Worm (Caenorhabditis elegans): ENCODE results near the gene C37C3.17.

C37C3.17 gene

DNA sequence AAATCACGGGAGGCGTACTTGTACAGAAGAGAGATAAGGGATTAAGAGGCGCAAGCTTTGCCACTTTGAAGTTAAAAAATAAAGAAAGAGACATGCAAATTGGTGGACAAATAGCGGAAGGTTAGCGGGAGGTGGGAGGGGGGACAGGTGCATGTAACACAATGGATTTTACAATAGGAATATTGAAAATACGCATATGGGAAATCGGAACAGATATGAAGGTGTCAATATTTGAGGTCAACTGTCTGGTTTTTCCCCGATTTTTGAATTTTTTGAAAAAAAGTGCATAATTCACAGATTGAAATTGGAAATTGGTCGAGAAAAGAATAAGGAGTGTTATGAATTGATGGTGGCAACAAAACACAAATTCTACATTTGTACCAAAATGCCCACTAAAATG lies at the start of gene C37C3.17:
Gene C37C3.17 (minus strand): TSS at position 101 of the 400 bp plus-strand sequence.
- no peak for TF ChIP-seq jun-1 (tag; optimal IDR thresholded peaks at IDR 0.05)
- no peak for TF ChIP-seq nhr-12 (tag; optimal IDR thresholded peaks at IDR 0.05)
- TF ChIP-seq nhr-25 (tag; optimal IDR thresholded peaks at IDR 0.05): no peak
- TF ChIP-seq aly-2 (tag; optimal IDR thresholded peaks at IDR 0.05): no peak
- no peak for TF ChIP-seq egl-5 (tag; optimal IDR thresholded peaks at IDR 0.05)
- TF ChIP-seq zag-1 (tag; optimal IDR thresholded peaks at IDR 0.05): no peak
- no peak for TF ChIP-seq lin-15B (tag; optimal IDR thresholded peaks at IDR 0.05)
- TF ChIP-seq ama-1 (optimal IDR thresholded peaks at IDR 0.05): no peak
- TF ChIP-seq lsy-12 (tag; optimal IDR thresholded peaks at IDR 0.05): no peak
- TF ChIP-seq fkh-2 (tag; optimal IDR thresholded peaks at IDR 0.05): no peak

- TF ChIP-seq ceh-28 (tag; optimal IDR thresholded peaks at IDR 0.05) (no peak), nhr-237 (tag; optimal IDR thresholded peaks at IDR 0.05) (no peak), fkh-10 (GFP tag; optimal IDR thresholded peaks at IDR 0.05) (peak; percentile 1)
These were observed 46.7 kb upstream of the C37C3.17 start for ce11 chrV:7908431-7908830.

DNA sequence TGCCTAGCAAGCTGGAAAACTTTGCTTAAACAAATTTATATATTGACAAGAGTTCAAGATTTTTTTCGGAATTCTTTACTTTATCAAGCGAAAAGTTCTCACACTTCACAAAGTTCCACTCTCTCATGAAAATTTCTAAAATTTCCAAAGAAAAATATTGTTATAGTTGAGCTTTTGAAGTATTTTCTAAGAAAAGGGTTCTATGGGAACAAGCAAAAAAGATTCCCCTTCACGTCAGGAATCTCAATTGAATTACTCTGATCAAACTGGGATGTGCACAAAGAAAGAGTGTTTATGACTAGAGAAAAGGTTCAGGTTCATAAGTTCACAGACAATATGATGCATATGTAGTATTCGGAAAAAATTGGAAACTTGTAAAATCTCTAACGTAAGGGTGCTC lies 42.7 kb upstream of the C37C3.17 start:
- TF ChIP-seq tbx-2 (tag; optimal IDR thresholded peaks at IDR 0.05) (no peak), sea-2 (GFP tag; optimal IDR thresholded peaks at IDR 0.05) (no peak), nhr-77 (tag; optimal IDR thresholded peaks at IDR 0.05) (no peak), fkh-10 (GFP tag; optimal IDR thresholded peaks at IDR 0.05) (peak; percentile 19), pha-4 (tag; optimal IDR thresholded peaks at IDR 0.05) (no peak), ceh-9 (tag; optimal IDR thresholded peaks at IDR 0.05) (no peak), mml-1 (tag; optimal IDR thresholded peaks at IDR 0.05) (no peak)

DNA sequence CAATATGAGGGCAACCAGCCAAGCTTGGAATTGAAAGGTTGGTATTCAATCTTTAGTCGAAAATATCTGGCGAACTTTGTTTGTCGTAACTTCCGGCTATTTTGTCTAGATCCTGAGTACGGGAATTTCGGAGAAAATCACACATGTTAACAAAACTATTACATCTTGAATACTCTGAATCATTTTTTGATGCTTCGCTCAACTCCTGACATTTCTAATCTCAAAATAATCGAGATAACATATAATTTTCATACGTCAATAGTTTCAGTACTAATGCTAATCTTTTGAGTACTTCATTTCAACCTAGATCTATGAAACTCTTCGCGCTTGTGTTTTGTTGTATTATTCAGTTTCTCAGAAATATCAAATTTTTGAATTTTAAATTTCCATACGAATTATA lies 39.5 kb upstream of the C37C3.17 start:
- no peak for TF ChIP-seq unc-62 (GFP tag; optimal IDR thresholded peaks at IDR 0.05)
- TF ChIP-seq pha-4 (tag; optimal IDR thresholded peaks at IDR 0.05): no peak
- TF ChIP-seq nhr-237 (tag; optimal IDR thresholded peaks at IDR 0.05): no peak
- TF ChIP-seq elt-1 (tag; optimal IDR thresholded peaks at IDR 0.05): no peak
- TF ChIP-seq nhr-76 (tag; optimal IDR thresholded peaks at IDR 0.05): no peak
- TF ChIP-seq nhr-67 (tag; optimal IDR thresholded peaks at IDR 0.05): no peak
- TF ChIP-seq fkh-10 (GFP tag; optimal IDR thresholded peaks at IDR 0.05): no peak
- no peak for TF ChIP-seq fos-1 (tag; optimal IDR thresholded peaks at IDR 0.05)
- TF ChIP-seq pqm-1 (tag; optimal IDR thresholded peaks at IDR 0.05): no peak
- no peak for TF ChIP-seq egl-5 (tag; optimal IDR thresholded peaks at IDR 0.05)
- TF ChIP-seq ztf-4 (tag; optimal IDR thresholded peaks at IDR 0.05): no peak
- no peak for TF ChIP-seq mml-1 (tag; optimal IDR thresholded peaks at IDR 0.05)
- TF ChIP-seq snpc-4 (tag; optimal IDR thresholded peaks at IDR 0.05): no peak
- no peak for TF ChIP-seq ama-1 (optimal IDR thresholded peaks at IDR 0.05)
- no peak for TF ChIP-seq sea-2 (GFP tag; optimal IDR thresholded peaks at IDR 0.05)
- no peak for TF ChIP-seq lin-15B (tag; optimal IDR thresholded peaks at IDR 0.05)
- no peak for TF ChIP-seq zag-1 (tag; optimal IDR thresholded peaks at IDR 0.05)
- no peak for TF ChIP-seq eor-1 (tag; optimal IDR thresholded peaks at IDR 0.05)

- TF ChIP-seq nhr-12 (tag; optimal IDR thresholded peaks at IDR 0.05): no peak
- no peak for TF ChIP-seq zag-1 (tag; optimal IDR thresholded peaks at IDR 0.05)
- no peak for TF ChIP-seq nhr-43 (tag; optimal IDR thresholded peaks at IDR 0.05; ENCODE audit: poor library complexity, severe bottlenecking)
- no peak for TF ChIP-seq fos-1 (tag; optimal IDR thresholded peaks at IDR 0.05)
- no peak for TF ChIP-seq fkh-2 (tag; optimal IDR thresholded peaks at IDR 0.05)
- no peak for TF ChIP-seq ztf-11 (tag; optimal IDR thresholded peaks at IDR 0.05)
- TF ChIP-seq lin-39 (tag; optimal IDR thresholded peaks at IDR 0.05): no peak
- no peak for TF ChIP-seq nhr-23 (tag; optimal IDR thresholded peaks at IDR 0.05)
- no peak for TF ChIP-seq lsy-12 (tag; optimal IDR thresholded peaks at IDR 0.05)
- no peak for TF ChIP-seq lin-15B (tag; optimal IDR thresholded peaks at IDR 0.05)
- TF ChIP-seq unc-62 (GFP tag; optimal IDR thresholded peaks at IDR 0.05): no peak
- no peak for TF ChIP-seq nhr-11 (tag; optimal IDR thresholded peaks at IDR 0.05)
- TF ChIP-seq pha-4 (tag; optimal IDR thresholded peaks at IDR 0.05): no peak
- TF ChIP-seq nhr-25 (tag; optimal IDR thresholded peaks at IDR 0.05): no peak
- no peak for TF ChIP-seq ceh-82 (tag; optimal IDR thresholded peaks at IDR 0.05)
- TF ChIP-seq sea-2 (GFP tag; optimal IDR thresholded peaks at IDR 0.05): no peak
- TF ChIP-seq ceh-9 (tag; optimal IDR thresholded peaks at IDR 0.05): no peak
These were observed 38.1 kb upstream of the C37C3.17 start, which contains the start of gene F40A3.7 for ce11 chrV:7899761-7900160. Gene F40A3.7, minus strand, starts transcription at chrV:7899861.

Data from whole organism, L3 larva.